Worm (Caenorhabditis elegans) whole organism, midembryonic: ENCODE measurements around the gene dlc-3.

Experiments
- T22C8.4 ChIP-seq: fragments of 200-800 bp; sonication (Bioruptor generic); IDR thresholded peaks from 2 replicates; pipeline ENCODE4 v1.3.6; 2022; ENCODE audit warnings: missing genetic modification characterization, missing compliant biosample characterization
- cog-1 ChIP-seq: sonication (generic microtip); optimal IDR thresholded peaks from 2 replicates; lab custom pipeline; 2016; ENCODE audit warnings: missing genetic modification characterization, missing compliant biosample characterization
- flt-1 ChIP-seq: fragments of 200-800 bp; sonication (Bioruptor generic); IDR thresholded peaks from 2 replicates; pipeline ENCODE4 v1.3.6; 2022; ENCODE audit warnings: missing genetic modification characterization, missing compliant biosample characterization
- klf-2 ChIP-seq: fragments of 200-800 bp; sonication (Bioruptor generic); conservative IDR thresholded peaks from 2 replicates; pipeline ENCODE4 v1.3.6; 2022; ENCODE audit warnings: missing genetic modification reagents, missing genetic modification characterization, missing compliant biosample characterization
- med-1 ChIP-seq: sonication (generic microtip); optimal IDR thresholded peaks from 2 replicates; lab custom pipeline; 2017; ENCODE audit warnings: missing genetic modification characterization, mild to moderate bottlenecking, missing compliant biosample characterization, antibody characterized with exemption, missing genetic modification reagents; ENCODE audit not compliant: insufficient read depth
- tab-1 ChIP-seq: fragments of 200-800 bp; sonication (Bioruptor generic); IDR thresholded peaks from 2 replicates; pipeline ENCODE4 v1.3.6; 2022; ENCODE audit warnings: missing genetic modification characterization, missing compliant biosample characterization
- ztf-23 ChIP-seq: fragments of 200-800 bp; sonication (Bioruptor generic); IDR thresholded peaks from 2 replicates; pipeline ENCODE4 v1.3.6; 2022; ENCODE audit warnings: missing genetic modification reagents, missing genetic modification characterization, missing compliant biosample characterization
- ztf-29 ChIP-seq: fragments of 200-800 bp; sonication (Bioruptor generic); IDR thresholded peaks from 2 replicates; pipeline ENCODE4 v1.3.6; 2022; ENCODE audit warnings: missing genetic modification reagents, missing genetic modification characterization, missing compliant biosample characterization

- TF ChIP-seq klf-2 (GFP tag; lab: Robert Waterston, UW) (no peak), ztf-29 (GFP tag; lab: Robert Waterston, UW) (no peak), med-1 (no peak), T22C8.4 (GFP tag; lab: Robert Waterston, UW) (no peak), ztf-23 (no peak), tab-1 (GFP tag; lab: Robert Waterston, UW) (no peak), cog-1 (no peak), flt-1 (GFP tag; lab: Robert Waterston, UW) (no peak)
These were observed 14.6 kb downstream of the dlc-3 start for ce11 chrIV:16446664-16447063.
